Worm (Caenorhabditis elegans) whole organism, early embryonic: ENCODE results near the gene ugt-60.

Experiments
- B0310.2 ChIP-seq: sonication (generic microtip); optimal IDR thresholded peaks from 2 replicates; lab custom pipeline; 2016; ENCODE audit warnings: mild to moderate bottlenecking, missing genetic modification characterization, missing compliant biosample characterization
- ceh-36 ChIP-seq: sonication (generic microtip); optimal IDR thresholded peaks from 2 replicates; lab custom pipeline; 2016; ENCODE audit warnings: missing genetic modification characterization, inconsistent platforms, missing compliant biosample characterization
- scrt-1 ChIP-seq: fragments of 200-800 bp; sonication (Bioruptor generic); IDR thresholded peaks from 2 replicates; pipeline ENCODE4 v1.3.6; 2022; ENCODE audit warnings: missing genetic modification characterization, missing compliant biosample characterization

ce11 chrIII:9669546-9669945 lies 9.3 kb downstream of the ugt-60 start:
- TF ChIP-seq B0310.2 (tag; lab: Kevin White, UChicago): no peak
- TF ChIP-seq scrt-1: no peak
- no peak for TF ChIP-seq ceh-36 (tag; lab: Kevin White, UChicago)
